Fruit fly (Drosophila melanogaster) whole organism, embryonic: ENCODE data around the gene CG15365.

Source experiments
- Aef1 ChIP-seq: fragments of 200-800 bp; sonication (Bioruptor generic); IDR thresholded peaks from 3 replicates; pipeline ENCODE4 v1.3.6; 2022; ENCODE audit warnings: missing biosample characterization, missing genetic modification characterization
- Atf6 ChIP-seq: fragments of 200-800 bp; sonication (Bioruptor generic); IDR thresholded peaks from 2 replicates; pipeline ENCODE4 v1.3.6; 2022; ENCODE audit warnings: missing biosample characterization, missing genetic modification characterization
- CG10979 ChIP-seq: fragments of 200-800 bp; sonication (Bioruptor generic); optimal IDR thresholded peaks from 2 replicates; lab custom pipeline; 2018; ENCODE audit warnings: missing biosample characterization, mild to moderate bottlenecking, missing genetic modification characterization, moderate library complexity
- CG11456 ChIP-seq: fragments of 200-800 bp; sonication (Bioruptor generic); IDR thresholded peaks from 3 replicates; pipeline ENCODE4 v1.3.6; 2022; ENCODE audit warnings: missing biosample characterization, missing genetic modification characterization
- CG11504 ChIP-seq: fragments of 200-800 bp; sonication (Bioruptor generic); optimal IDR thresholded peaks from 3 replicates; lab custom pipeline; 2019; ENCODE audit warnings: missing biosample characterization, mild to moderate bottlenecking, missing genetic modification characterization, moderate library complexity
- CG12391 ChIP-seq: fragments of 200-800 bp; sonication (Bioruptor generic); optimal IDR thresholded peaks from 3 replicates; lab custom pipeline; 2018; ENCODE audit warnings: missing biosample characterization, mild to moderate bottlenecking, missing genetic modification characterization, moderate library complexity
- CG12769 ChIP-seq: fragments of 200-800 bp; sonication (Bioruptor generic); optimal IDR thresholded peaks from 2 replicates; lab custom pipeline; 2019; ENCODE audit warnings: missing biosample characterization, mild to moderate bottlenecking, missing genetic modification characterization, moderate library complexity
- CG14441 ChIP-seq: fragments of 200-800 bp; sonication (Bioruptor generic); IDR thresholded peaks from 2 replicates; pipeline ENCODE4 v1.3.6; 2022; ENCODE audit warnings: missing biosample characterization, missing genetic modification characterization
- CG14710 ChIP-seq: fragments of 200-800 bp; sonication (Bioruptor generic); optimal IDR thresholded peaks from 3 replicates; lab custom pipeline; 2019; ENCODE audit warnings: missing biosample characterization, mild to moderate bottlenecking, missing genetic modification characterization, moderate library complexity
- CG1603 ChIP-seq: fragments of 200-800 bp; sonication (Bioruptor generic); optimal IDR thresholded peaks from 2 replicates; lab custom pipeline; 2019; ENCODE audit warnings: missing biosample characterization, mild to moderate bottlenecking, missing genetic modification characterization, moderate library complexity
- CG17359 ChIP-seq: fragments of 200-800 bp; sonication (Bioruptor generic); optimal IDR thresholded peaks from 3 replicates; lab custom pipeline; 2018; ENCODE audit warnings: missing biosample characterization, mild to moderate bottlenecking, missing genetic modification characterization, moderate library complexity
- CG17361 ChIP-seq: fragments of 200-800 bp; sonication (Bioruptor generic); IDR thresholded peaks from 3 replicates; pipeline ENCODE4 v1.3.6; 2022; ENCODE audit warnings: missing biosample characterization, missing genetic modification characterization
- CG1792 ChIP-seq: fragments of 200-800 bp; sonication (Bioruptor generic); optimal IDR thresholded peaks from 2 replicates; lab custom pipeline; 2016; ENCODE audit warnings: missing biosample characterization, missing genetic modification characterization
- CG2120 ChIP-seq: fragments of 200-800 bp; sonication (Bioruptor generic); optimal IDR thresholded peaks from 3 replicates; lab custom pipeline; 2016; ENCODE audit warnings: missing biosample characterization, missing genetic modification characterization
- CG31441 ChIP-seq: fragments of 200-800 bp; sonication (Bioruptor generic); IDR thresholded peaks from 2 replicates; pipeline ENCODE4 v1.3.6; 2022; ENCODE audit warnings: missing biosample characterization, missing genetic modification characterization
- CG34376 ChIP-seq: fragments of 200-800 bp; sonication (Bioruptor generic); optimal IDR thresholded peaks from 2 replicates; lab custom pipeline; 2018; ENCODE audit warnings: missing biosample characterization, mild to moderate bottlenecking, missing genetic modification characterization
- CG43689 ChIP-seq: fragments of 200-800 bp; sonication (Bioruptor generic); IDR thresholded peaks from 2 replicates; pipeline ENCODE4 v1.3.6; 2022; ENCODE audit warnings: missing biosample characterization, missing genetic modification characterization
- CG6854 ChIP-seq: fragments of 200-800 bp; sonication (Bioruptor generic); optimal IDR thresholded peaks from 3 replicates; lab custom pipeline; 2017; ENCODE audit warnings: missing biosample characterization, mild to moderate bottlenecking, missing genetic modification characterization
- CG8359 ChIP-seq: fragments of 200-800 bp; sonication (Bioruptor generic); optimal IDR thresholded peaks from 2 replicates; lab custom pipeline; 2017; ENCODE audit warnings: missing biosample characterization, mild to moderate bottlenecking, missing genetic modification characterization, borderline replicate concordance
- CkIIα-i1 ChIP-seq: fragments of 200-800 bp; sonication (Bioruptor generic); IDR thresholded peaks from 2 replicates; pipeline ENCODE4 v1.3.6; 2022; ENCODE audit warnings: missing biosample characterization, missing genetic modification characterization
- CoRest ChIP-seq: fragments of 200-800 bp; sonication (Bioruptor generic); optimal IDR thresholded peaks from 3 replicates; lab custom pipeline; 2018; ENCODE audit warnings: missing biosample characterization, mild to moderate bottlenecking, missing genetic modification characterization, moderate library complexity
- Dbx ChIP-seq: fragments of 200-800 bp; sonication (Bioruptor generic); IDR thresholded peaks from 3 replicates; pipeline ENCODE4 v1.3.6; 2022; ENCODE audit warnings: missing biosample characterization, missing genetic modification characterization
- Lim3 ChIP-seq: fragments of 200-800 bp; sonication (Bioruptor generic); IDR thresholded peaks from 2 replicates; pipeline ENCODE4 v1.3.6; 2022; ENCODE audit warnings: missing biosample characterization, missing genetic modification characterization
- Spps ChIP-seq: fragments of 200-800 bp; sonication (Bioruptor generic); optimal IDR thresholded peaks from 2 replicates; lab custom pipeline; 2018; ENCODE audit warnings: missing biosample characterization, mild to moderate bottlenecking, missing genetic modification characterization
- Trl ChIP-seq, 3 experiments: fragments of >200 bp in 2 of 3; fragments of 200-800 bp in 1 of 3; sonication (Bioruptor generic) in 1 of 3; optimal IDR thresholded peaks; 2 replicates in 1 of 3; 3 replicates in 2 of 3; lab custom pipeline; 2016 to 2017; ENCODE audit warnings: missing biosample characterization in 1 of 3, missing genetic modification characterization in 1 of 3
- amos ChIP-seq: fragments of 200-800 bp; sonication (Bioruptor generic); IDR thresholded peaks from 2 replicates; pipeline ENCODE4 v1.3.6; 2022; ENCODE audit warnings: missing biosample characterization, missing genetic modification characterization; ENCODE audit not compliant: partially characterized antibody
- ara ChIP-seq: fragments of 200-800 bp; sonication (Bioruptor generic); IDR thresholded peaks from 2 replicates; pipeline ENCODE4 v1.3.6; 2022; ENCODE audit warnings: missing biosample characterization, missing genetic modification characterization
- chinmo ChIP-seq: fragments of 200-800 bp; sonication (Bioruptor generic); IDR thresholded peaks from 4 replicates; pipeline ENCODE4 v1.3.6; 2022; ENCODE audit warnings: missing biosample characterization, missing genetic modification characterization; ENCODE audit not compliant: partially characterized antibody
- dati ChIP-seq: fragments of 200-800 bp; sonication (Bioruptor generic); IDR thresholded peaks from 2 replicates; pipeline ENCODE4 v1.3.6; 2022; ENCODE audit warnings: missing biosample characterization, missing genetic modification characterization
- dmrt99B ChIP-seq: fragments of 200-800 bp; sonication (Bioruptor generic); optimal IDR thresholded peaks from 2 replicates; lab custom pipeline; 2018; ENCODE audit warnings: missing biosample characterization, mild to moderate bottlenecking, missing genetic modification characterization, moderate library complexity
- gfzf ChIP-seq: fragments of 200-800 bp; sonication (Bioruptor generic); optimal IDR thresholded peaks from 2 replicates; lab custom pipeline; 2016; ENCODE audit warnings: missing biosample characterization, mild to moderate bottlenecking, missing genetic modification characterization, moderate library complexity
- h ChIP-seq: fragments of >200 bp; optimal IDR thresholded peaks from 2 replicates; lab custom pipeline; 2017
- hbn ChIP-seq: fragments of 200-800 bp; sonication (Bioruptor generic); IDR thresholded peaks from 2 replicates; pipeline ENCODE4 v1.3.6; 2022; ENCODE audit warnings: missing biosample characterization, missing genetic modification characterization; ENCODE audit not compliant: partially characterized antibody
- hkb ChIP-seq, 2 experiments: fragments of 200-800 bp in 1 of 2; fragments of >200 bp in 1 of 2; sonication (Bioruptor generic) in 1 of 2; IDR thresholded peaks in 1 of 2; optimal IDR thresholded peaks in 1 of 2; 2 replicates each; pipeline versions ENCODE4 v1.3.6 to Lab custom; 2017 to 2022; ENCODE audit warnings: missing biosample characterization in 1 of 2, missing genetic modification characterization in 1 of 2
- hth ChIP-seq: fragments of >200 bp; optimal IDR thresholded peaks from 2 replicates; lab custom pipeline; 2017; ENCODE audit warnings: inconsistent platforms
- insv ChIP-seq, 2 experiments: fragments of 200-800 bp; sonication (Bioruptor generic); optimal IDR thresholded peaks; 3 replicates each; lab custom pipeline; 2016 to 2018; ENCODE audit warnings: missing biosample characterization in 2 of 2, missing genetic modification characterization in 2 of 2
- jumu ChIP-seq: fragments of 200-800 bp; sonication (Bioruptor generic); optimal IDR thresholded peaks from 3 replicates; lab custom pipeline; 2016; ENCODE audit warnings: missing biosample characterization, missing genetic modification characterization
- klu ChIP-seq: fragments of 200-800 bp; sonication (Bioruptor generic); IDR thresholded peaks from 2 replicates; pipeline ENCODE4 v1.3.6; 2022; ENCODE audit warnings: missing biosample characterization, missing genetic modification characterization
- kni ChIP-seq: fragments of 200-800 bp; sonication (Bioruptor generic); optimal IDR thresholded peaks from 3 replicates; lab custom pipeline; 2017; ENCODE audit warnings: mild to moderate bottlenecking, missing biosample characterization, missing genetic modification reagents, missing genetic modification characterization
- nom ChIP-seq: fragments of 200-800 bp; sonication (Bioruptor generic); optimal IDR thresholded peaks from 2 replicates; lab custom pipeline; 2017; ENCODE audit warnings: missing biosample characterization, missing genetic modification characterization, mild to moderate bottlenecking, moderate library complexity, missing genetic modification reagents
- onecut ChIP-seq: fragments of 200-800 bp; sonication (Bioruptor generic); IDR thresholded peaks from 2 replicates; pipeline ENCODE4 v1.3.6; 2022; ENCODE audit warnings: missing biosample characterization, missing genetic modification characterization
- p53 ChIP-seq: fragments of 200-800 bp; sonication (Bioruptor generic); optimal IDR thresholded peaks from 2 replicates; lab custom pipeline; 2016; ENCODE audit warnings: missing biosample characterization, missing genetic modification characterization
- sens ChIP-seq: fragments of 200-800 bp; sonication (Bioruptor generic); peaks from one replicate; lab custom pipeline; 2016; ENCODE audit warnings: missing biosample characterization, missing genetic modification characterization
- seq ChIP-seq: fragments of 200-800 bp; sonication (Bioruptor generic); IDR thresholded peaks from 2 replicates; pipeline ENCODE4 v1.3.6; 2022; ENCODE audit warnings: missing biosample characterization, missing genetic modification characterization
- tio ChIP-seq: fragments of 200-800 bp; sonication (Bioruptor generic); optimal IDR thresholded peaks from 2 replicates; lab custom pipeline; 2017; ENCODE audit warnings: missing biosample characterization, missing genetic modification characterization, inconsistent platforms
- tll ChIP-seq, 2 experiments: fragments of 200-800 bp in 1 of 2; fragments of >200 bp in 1 of 2; sonication (Bioruptor generic) in 1 of 2; optimal IDR thresholded peaks; 2 replicates each; lab custom pipeline; 2017 to 2019; ENCODE audit warnings: missing biosample characterization in 2 of 2, missing genetic modification characterization in 2 of 2, mild to moderate bottlenecking in 1 of 2, moderate library complexity in 1 of 2
- tna ChIP-seq: fragments of 200-800 bp; sonication (Bioruptor generic); IDR thresholded peaks from 2 replicates; pipeline ENCODE4 v1.3.6; 2022; ENCODE audit warnings: missing biosample characterization, missing genetic modification characterization; ENCODE audit not compliant: partially characterized antibody
- toy ChIP-seq: fragments of 200-800 bp; sonication (Bioruptor generic); IDR thresholded peaks from 2 replicates; pipeline ENCODE4 v1.3.6; 2022; ENCODE audit warnings: missing biosample characterization, missing genetic modification characterization
- yki ChIP-seq: fragments of >200 bp; optimal IDR thresholded peaks from 3 replicates; lab custom pipeline; 2018

The CG15365 gene

dm6 chrX:9042457-9043045 lies 25.2 kb downstream of the CG15365 start (continued):
- peak; percentile 15; the same call in 1 of the 2 replicates for TF ChIP-seq Atf6 (GFP tag; lab: Robert Waterston, UW)
- peak; percentile 66 for TF ChIP-seq nom
- no peak for TF ChIP-seq hkb (optimal IDR thresholded peaks at IDR 0.05; lab: Kevin White, UChicago)
- TF ChIP-seq hkb (GFP tag; IDR thresholded peaks at IDR 0.05; lab: Robert Waterston, UW): 0 out of 2 replicates have a peak, but pooled peaks have one; percentile 27
- no peak for TF ChIP-seq gfzf (GFP tag; lab: Kevin White, UChicago)
- TF ChIP-seq insv (GFP tag; optimal IDR thresholded peaks at IDR 0.05; lab: Kevin White, UChicago): peak in 1 of 2 experiments; percentile 7
- peak; percentile 34 for TF ChIP-seq CG10979 (tag; lab: Kevin White, UChicago)
- no peak for TF ChIP-seq toy (GFP tag; lab: Robert Waterston, UW)
- TF ChIP-seq CG1603 (tag; lab: Kevin White, UChicago): peak; percentile 56
- TF ChIP-seq chinmo (GFP tag; lab: Robert Waterston, UW): peak; percentile 96; the same call in 3 of the 4 replicates
- TF ChIP-seq Trl (optimal IDR thresholded peaks at IDR 0.05; lab: Kevin White, UChicago): peak; percentile 83 to 89
- TF ChIP-seq Trl (GFP tag; optimal IDR thresholded peaks at IDR 0.05; lab: Kevin White, UChicago): no peak
- no peak for TF ChIP-seq CG12769 (tag; lab: Kevin White, UChicago)
- TF ChIP-seq CG17361 (GFP tag; lab: Robert Waterston, UW): no peak
- TF ChIP-seq yki (lab: Kevin White, UChicago): peak; percentile 84
- TF ChIP-seq CG12391 (tag; lab: Kevin White, UChicago): peak; percentile 42
- no peak for TF ChIP-seq onecut (GFP tag; lab: Robert Waterston, UW)
- no peak for TF ChIP-seq Aef1
- TF ChIP-seq sens: peak; percentile 81
- no peak for TF ChIP-seq seq (GFP tag; lab: Robert Waterston, UW)
- TF ChIP-seq CG14710 (tag; lab: Kevin White, UChicago): no peak
- TF ChIP-seq ara (GFP tag; lab: Robert Waterston, UW): no peak
- TF ChIP-seq hth (lab: Kevin White, UChicago): no peak
- peak; percentile 30 for TF ChIP-seq CG17359 (tag; lab: Kevin White, UChicago)
- TF ChIP-seq CG1792 (GFP tag; lab: Kevin White, UChicago): no peak
- no peak for TF ChIP-seq tio (GFP tag; lab: Kevin White, UChicago)
- TF ChIP-seq CG8359 (GFP tag; lab: Kevin White, UChicago): no peak
- TF ChIP-seq CG11504 (tag; lab: Kevin White, UChicago): peak; percentile 11
- peak; percentile 32; the same call in 1 of the 2 replicates for TF ChIP-seq tna (GFP tag; lab: Robert Waterston, UW)
- TF ChIP-seq h (lab: Kevin White, UChicago): no peak
- peak; percentile 34 for TF ChIP-seq kni (GFP tag; lab: Kevin White, UChicago)
- TF ChIP-seq CG2120 (GFP tag; lab: Kevin White, UChicago): no peak
- TF ChIP-seq CG11456 (GFP tag; lab: Robert Waterston, UW): no peak
- TF ChIP-seq CG31441 (GFP tag; lab: Robert Waterston, UW): no peak
- TF ChIP-seq jumu (GFP tag; lab: Kevin White, UChicago): no peak
- TF ChIP-seq CoRest (tag; lab: Kevin White, UChicago): peak; percentile 15
- no peak for TF ChIP-seq Lim3 (GFP tag; lab: Robert Waterston, UW)
- TF ChIP-seq dmrt99B (tag; lab: Kevin White, UChicago): peak; percentile 35
- TF ChIP-seq p53 (GFP tag; lab: Kevin White, UChicago): no peak
- TF ChIP-seq Dbx (GFP tag; lab: Robert Waterston, UW): no peak; the same call in 2 of the 3 replicates
- TF ChIP-seq CG34376 (GFP tag; lab: Kevin White, UChicago): peak; percentile 5
- TF ChIP-seq CG6854 (GFP tag; lab: Kevin White, UChicago): no peak
- TF ChIP-seq klu: no peak
- 0 out of 2 replicates have a peak, but pooled peaks have one; percentile 10 for TF ChIP-seq CG14441
- TF ChIP-seq hbn (GFP tag; lab: Robert Waterston, UW): no peak
- TF ChIP-seq dati: no peak
- TF ChIP-seq Spps: no peak
- peak; percentile 33; the same call in 1 of the 2 replicates for TF ChIP-seq amos (GFP tag; lab: Robert Waterston, UW)
- TF ChIP-seq tll (GFP tag; optimal IDR thresholded peaks at IDR 0.05; lab: Kevin White, UChicago): peak in 1 of 2 experiments; percentile 82
- TF ChIP-seq CkIIα-i1 (GFP tag; lab: Robert Waterston, UW): no peak
- TF ChIP-seq CG43689 (GFP tag; lab: Robert Waterston, UW): no peak
